Worm (Caenorhabditis elegans): ENCODE data around the gene str-134.

- TF ChIP-seq sox-2 (GFP tag; IDR thresholded peaks at IDR 0.05) (no peak), gmeb-2 (tag; optimal IDR thresholded peaks at IDR 0.05) (no peak)
Measured at ce11 chrV:774341-774740, 30.9 kb downstream of the str-134 start.
